Fruit fly (Drosophila melanogaster) whole organism, embryonic: Measurements from ENCODE around the gene CG14402.

Experiments used
- Atf3 ChIP-seq: fragments of 200-800 bp; sonication (Bioruptor generic); optimal IDR thresholded peaks from 3 replicates; lab custom pipeline; 2016; ENCODE audit warnings: missing biosample characterization, missing genetic modification characterization
- CG10565 ChIP-seq: fragments of 200-800 bp; sonication (Bioruptor generic); optimal IDR thresholded peaks from 3 replicates; lab custom pipeline; 2016; ENCODE audit warnings: missing biosample characterization, mild to moderate bottlenecking, missing genetic modification characterization
- CG11456 ChIP-seq: fragments of 200-800 bp; sonication (Bioruptor generic); IDR thresholded peaks from 3 replicates; pipeline ENCODE4 v1.3.6; 2022; ENCODE audit warnings: missing biosample characterization, missing genetic modification characterization
- CG13287 ChIP-seq: fragments of 200-800 bp; sonication (Bioruptor generic); IDR thresholded peaks from 2 replicates; pipeline ENCODE4 v1.3.6; 2022; ENCODE audit warnings: missing biosample characterization, missing genetic modification characterization; ENCODE audit not compliant: partially characterized antibody
- CG1529 ChIP-seq: fragments of 200-800 bp; sonication (Bioruptor generic); optimal IDR thresholded peaks from 3 replicates; lab custom pipeline; 2018; ENCODE audit warnings: missing biosample characterization, missing genetic modification characterization
- CG1602 ChIP-seq: fragments of 200-800 bp; sonication (Bioruptor generic); optimal IDR thresholded peaks from 3 replicates; lab custom pipeline; 2016; ENCODE audit warnings: missing biosample characterization, missing genetic modification characterization
- CG17385 ChIP-seq: fragments of 200-800 bp; sonication (Bioruptor generic); optimal IDR thresholded peaks from 3 replicates; lab custom pipeline; 2018; ENCODE audit warnings: missing biosample characterization, mild to moderate bottlenecking, missing genetic modification characterization
- CG2202 ChIP-seq: fragments of 200-800 bp; sonication (Bioruptor generic); optimal IDR thresholded peaks from 2 replicates; lab custom pipeline; 2018; ENCODE audit warnings: missing biosample characterization, mild to moderate bottlenecking, missing genetic modification characterization
- CG32532 ChIP-seq: fragments of 200-800 bp; sonication (Bioruptor generic); IDR thresholded peaks from 2 replicates; pipeline ENCODE4 v1.3.6; 2022; ENCODE audit warnings: missing biosample characterization, missing genetic modification characterization
- CG3726 ChIP-seq: fragments of 200-800 bp; sonication (Bioruptor generic); IDR thresholded peaks from 3 replicates; pipeline ENCODE4, ENCODE4 v1.3.6; 2022; ENCODE audit warnings: missing biosample characterization, missing genetic modification characterization
- CG4404 ChIP-seq: fragments of 200-800 bp; sonication (Bioruptor generic); IDR thresholded peaks from 2 replicates; pipeline ENCODE4 v1.3.6; 2022; ENCODE audit warnings: missing biosample characterization, missing genetic modification characterization
- CG4617 ChIP-seq: fragments of 200-800 bp; sonication (Bioruptor generic); optimal IDR thresholded peaks from 3 replicates; lab custom pipeline; 2016; ENCODE audit warnings: missing biosample characterization, missing genetic modification characterization, borderline replicate concordance
- CG4707 ChIP-seq: fragments of 200-800 bp; sonication (Bioruptor generic); optimal IDR thresholded peaks from 2 replicates; lab custom pipeline; 2018; ENCODE audit warnings: missing biosample characterization, mild to moderate bottlenecking, missing genetic modification characterization, moderate library complexity
- CG5245 ChIP-seq: fragments of 200-800 bp; sonication (Bioruptor generic); optimal IDR thresholded peaks from 3 replicates; lab custom pipeline; 2016; ENCODE audit warnings: missing biosample characterization, missing genetic modification characterization
- CG9932 ChIP-seq: fragments of 200-800 bp; sonication (Bioruptor generic); IDR thresholded peaks from 2 replicates; pipeline ENCODE4 v1.3.6; 2022; ENCODE audit warnings: missing biosample characterization, missing genetic modification characterization
- D19A ChIP-seq: fragments of 200-800 bp; optimal IDR thresholded peaks from 3 replicates; lab custom pipeline; 2019; ENCODE audit warnings: missing biosample characterization, mild to moderate bottlenecking, missing genetic modification characterization, moderate library complexity
- Deaf1 ChIP-seq: fragments of 200-800 bp; optimal IDR thresholded peaks from 3 replicates; lab custom pipeline; 2019; ENCODE audit warnings: missing biosample characterization, mild to moderate bottlenecking, missing genetic modification characterization, moderate library complexity
- Dip3 ChIP-seq: fragments of 200-800 bp; sonication (Bioruptor generic); optimal IDR thresholded peaks from 3 replicates; lab custom pipeline; 2016; ENCODE audit warnings: missing biosample characterization, missing genetic modification characterization
- Ets65A ChIP-seq: fragments of 200-800 bp; sonication (Bioruptor generic); peaks from one replicate; lab custom pipeline; 2016; ENCODE audit warnings: missing biosample characterization, missing genetic modification characterization
- H2.0 ChIP-seq: fragments of 200-800 bp; sonication (Bioruptor generic); IDR thresholded peaks from 2 replicates; pipeline ENCODE4 v1.3.6; 2022; ENCODE audit warnings: missing biosample characterization, missing genetic modification characterization
- HHEX ChIP-seq: fragments of 200-800 bp; sonication (Bioruptor generic); optimal IDR thresholded peaks from 3 replicates; lab custom pipeline; 2017; ENCODE audit warnings: missing biosample characterization, mild to moderate bottlenecking, missing genetic modification characterization, missing genetic modification reagents
- Hey ChIP-seq: fragments of 200-800 bp; sonication (Bioruptor generic); optimal IDR thresholded peaks from 3 replicates; lab custom pipeline; 2018; ENCODE audit warnings: missing biosample characterization, mild to moderate bottlenecking, missing genetic modification characterization
- Hmx ChIP-seq: fragments of 200-800 bp; sonication (Bioruptor generic); optimal IDR thresholded peaks from 2 replicates; lab custom pipeline; 2016; ENCODE audit warnings: missing biosample characterization, missing genetic modification characterization
- Med ChIP-seq: fragments of 200-800 bp; sonication (Bioruptor generic); peaks from one replicate; lab custom pipeline; 2016; ENCODE audit warnings: missing biosample characterization, missing genetic modification characterization, mild to moderate bottlenecking, inconsistent platforms, moderate library complexity
- NC2α ChIP-seq: fragments of 200-800 bp; sonication (Bioruptor generic); optimal IDR thresholded peaks from 2 replicates; lab custom pipeline; 2016; ENCODE audit warnings: missing biosample characterization, missing genetic modification characterization
- Ptx1 ChIP-seq: fragments of 200-800 bp; sonication (Bioruptor generic); IDR thresholded peaks from 2 replicates; pipeline ENCODE4 v1.3.6; 2022; ENCODE audit warnings: missing biosample characterization, missing genetic modification characterization
- Tbp ChIP-seq: fragments of >200 bp; optimal IDR thresholded peaks from 2 replicates; lab custom pipeline; 2018; ENCODE audit warnings: missing biosample characterization, missing genetic modification characterization
- YL-1 ChIP-seq: fragments of 200-800 bp; sonication (Bioruptor generic); optimal IDR thresholded peaks from 3 replicates; lab custom pipeline; 2017; ENCODE audit warnings: missing biosample characterization, mild to moderate bottlenecking, missing genetic modification characterization
- bab2 ChIP-seq: fragments of 200-800 bp; sonication (Bioruptor generic); optimal IDR thresholded peaks from 2 replicates; lab custom pipeline; 2016; ENCODE audit warnings: missing biosample characterization, missing genetic modification characterization
- bcd ChIP-seq: fragments of 200-800 bp; sonication (Bioruptor generic); optimal IDR thresholded peaks from 2 replicates; lab custom pipeline; 2017; ENCODE audit warnings: missing biosample characterization, mild to moderate bottlenecking, missing genetic modification characterization
- cas ChIP-seq: fragments of 200-800 bp; sonication (Bioruptor generic); IDR thresholded peaks from 2 replicates; pipeline ENCODE4 v1.3.6; 2022; ENCODE audit warnings: missing biosample characterization, missing genetic modification characterization
- chn ChIP-seq: fragments of 200-800 bp; sonication (Bioruptor generic); optimal IDR thresholded peaks from 2 replicates; lab custom pipeline; 2016; ENCODE audit warnings: missing biosample characterization, missing genetic modification characterization
- disco-r ChIP-seq: fragments of 200-800 bp; sonication (Bioruptor generic); optimal IDR thresholded peaks from 2 replicates; lab custom pipeline; 2016; ENCODE audit warnings: missing biosample characterization, missing genetic modification characterization
- ems ChIP-seq: fragments of 200-800 bp; sonication (Bioruptor generic); optimal IDR thresholded peaks from 3 replicates; lab custom pipeline; 2016; ENCODE audit warnings: missing biosample characterization, missing genetic modification characterization
- gcm ChIP-seq: fragments of 200-800 bp; sonication (Bioruptor generic); optimal IDR thresholded peaks from 2 replicates; lab custom pipeline; 2019; ENCODE audit warnings: missing biosample characterization, mild to moderate bottlenecking, missing genetic modification characterization, moderate library complexity
- gro ChIP-seq: fragments of 200-800 bp; sonication (Bioruptor generic); optimal IDR thresholded peaks from 2 replicates; lab custom pipeline; 2016; ENCODE audit warnings: missing biosample characterization, missing genetic modification characterization
- gsb-n ChIP-seq: fragments of 200-800 bp; sonication (Bioruptor generic); optimal IDR thresholded peaks from 3 replicates; lab custom pipeline; 2018; ENCODE audit warnings: missing biosample characterization, mild to moderate bottlenecking, missing genetic modification characterization
- gt ChIP-seq: fragments of 200-800 bp; sonication (Bioruptor generic); IDR thresholded peaks from 2 replicates; pipeline ENCODE4 v1.3.6; 2022; ENCODE audit warnings: missing biosample characterization, missing genetic modification characterization
- inv ChIP-seq: fragments of 200-800 bp; sonication (Bioruptor generic); IDR thresholded peaks from 2 replicates; pipeline ENCODE4 v1.3.6; 2022; ENCODE audit warnings: missing biosample characterization, missing genetic modification characterization; ENCODE audit not compliant: partially characterized antibody
- pfk ChIP-seq: fragments of 200-800 bp; sonication (Bioruptor generic); optimal IDR thresholded peaks from 2 replicates; lab custom pipeline; 2018; ENCODE audit warnings: missing biosample characterization, mild to moderate bottlenecking, missing genetic modification characterization, moderate library complexity
- seq ChIP-seq: fragments of 200-800 bp; sonication (Bioruptor generic); IDR thresholded peaks from 2 replicates; pipeline ENCODE4 v1.3.6; 2022; ENCODE audit warnings: missing biosample characterization, missing genetic modification characterization
- shn ChIP-seq: fragments of 200-800 bp; sonication (Bioruptor generic); optimal IDR thresholded peaks from 3 replicates; lab custom pipeline; 2016; ENCODE audit warnings: missing biosample characterization, missing genetic modification characterization
- wek ChIP-seq: fragments of 200-800 bp; sonication (Bioruptor generic); optimal IDR thresholded peaks from 3 replicates; lab custom pipeline; 2018; ENCODE audit warnings: missing biosample characterization, mild to moderate bottlenecking, missing genetic modification characterization, moderate library complexity

CG14402 gene

dm6 chr2L:20852092-20852628 is 3.1 kb downstream of the CG14402 start, which contains the start of gene twit (continued):
- no peak for TF ChIP-seq seq (GFP tag; lab: Robert Waterston, UW)
- no peak for TF ChIP-seq Dip3 (GFP tag; lab: Kevin White, UChicago)
- no peak for TF ChIP-seq Tbp (GFP tag; lab: Kevin White, UChicago)
- no peak for TF ChIP-seq Hmx (GFP tag; lab: Kevin White, UChicago)
- TF ChIP-seq Med (GFP tag; lab: Kevin White, UChicago) = peak; percentile 44
- TF ChIP-seq CG1529 (GFP tag; lab: Kevin White, UChicago) = no peak
- no peak for TF ChIP-seq bab2 (GFP tag; lab: Kevin White, UChicago)
- TF ChIP-seq CG1602 (GFP tag; lab: Kevin White, UChicago) = no peak
- TF ChIP-seq shn (GFP tag; lab: Kevin White, UChicago) = no peak
- TF ChIP-seq Deaf1 (tag; lab: Kevin White, UChicago) = peak; percentile 56
- no peak for TF ChIP-seq cas
- no peak for TF ChIP-seq CG5245 (GFP tag; lab: Kevin White, UChicago)
- TF ChIP-seq gcm (GFP tag; lab: Kevin White, UChicago) = peak; percentile 12
- TF ChIP-seq pfk (GFP tag; lab: Kevin White, UChicago) = no peak
- peak; percentile 52 for TF ChIP-seq Ets65A (GFP tag; lab: Kevin White, UChicago)
- no peak for TF ChIP-seq CG3726 (GFP tag; lab: Robert Waterston, UW)
- no peak for TF ChIP-seq HHEX (GFP tag; lab: Kevin White, UChicago)
- 0 out of 2 replicates have a peak, but pooled peaks have one; percentile 8 for TF ChIP-seq Ptx1 (GFP tag; lab: Robert Waterston, UW)
- no peak for TF ChIP-seq gro (GFP tag; lab: Kevin White, UChicago)
- no peak for TF ChIP-seq Atf3 (GFP tag; lab: Kevin White, UChicago)
- no peak for TF ChIP-seq CG4404
- TF ChIP-seq wek (GFP tag; lab: Kevin White, UChicago) = peak; percentile 1
- TF ChIP-seq YL-1 = no peak
- TF ChIP-seq CG4617 (GFP tag; lab: Kevin White, UChicago) = no peak
- no peak for TF ChIP-seq bcd
- no peak for TF ChIP-seq CG11456
- no peak for TF ChIP-seq gt (GFP tag; lab: Robert Waterston, UW)
- TF ChIP-seq Hey (tag; lab: Kevin White, UChicago) = no peak
- TF ChIP-seq ems (GFP tag; lab: Kevin White, UChicago) = no peak
- TF ChIP-seq inv (GFP tag; lab: Robert Waterston, UW) = no peak
- no peak for TF ChIP-seq H2.0 (GFP tag; lab: Robert Waterston, UW)
- TF ChIP-seq CG9932 (GFP tag; lab: Robert Waterston, UW) = peak; percentile 29; the same call in 1 of the 2 replicates
- TF ChIP-seq gsb-n (tag; lab: Kevin White, UChicago) = no peak
- TF ChIP-seq disco-r (GFP tag; lab: Kevin White, UChicago) = no peak
- TF ChIP-seq chn (GFP tag; lab: Kevin White, UChicago) = no peak
- no peak for TF ChIP-seq D19A (tag; lab: Kevin White, UChicago)
- peak; percentile 17 for TF ChIP-seq CG4707
- TF ChIP-seq CG13287 (GFP tag; lab: Robert Waterston, UW) = no peak
- TF ChIP-seq CG10565 (GFP tag; lab: Kevin White, UChicago) = no peak
- no peak for TF ChIP-seq NC2α (GFP tag; lab: Kevin White, UChicago)
- no peak for TF ChIP-seq CG17385 (GFP tag; lab: Kevin White, UChicago)
- TF ChIP-seq, all 482 proteins: peak for 15

- TF ChIP-seq CG32532 = no peak
- no peak for TF ChIP-seq CG2202 (tag; lab: Kevin White, UChicago)
Observed at dm6 chr2L:20857791-20858190, 8.7 kb downstream of the CG14402 start, which contains the start of gene CG14400. Gene CG14400 (minus strand): TSS chr2L:20857891.
